Fruit fly (Drosophila melanogaster) whole organism, embryonic: ENCODE measurements around the gene CG31515.
A peak's percentile ranks its signal among the peaks of the same experiment; 100 is the strongest.

ENCODE experiments used
- CG11456 ChIP-seq: fragments of 200-800 bp; sonication (Bioruptor generic); IDR thresholded peaks from 3 replicates; pipeline ENCODE4 v1.3.6; 2022; ENCODE audit warnings: missing biosample characterization, missing genetic modification characterization
- CG12104 ChIP-seq: fragments of 200-800 bp; sonication (Bioruptor generic); optimal IDR thresholded peaks from 3 replicates; lab custom pipeline; 2016; ENCODE audit warnings: missing biosample characterization, missing genetic modification characterization
- MESR4 ChIP-seq: fragments of 200-800 bp; sonication (Bioruptor generic); optimal IDR thresholded peaks from 2 replicates; lab custom pipeline; 2018; ENCODE audit warnings: missing biosample characterization, mild to moderate bottlenecking, missing genetic modification characterization, moderate library complexity
- bab2 ChIP-seq: fragments of 200-800 bp; sonication (Bioruptor generic); optimal IDR thresholded peaks from 2 replicates; lab custom pipeline; 2016; ENCODE audit warnings: missing biosample characterization, missing genetic modification characterization

DNA sequence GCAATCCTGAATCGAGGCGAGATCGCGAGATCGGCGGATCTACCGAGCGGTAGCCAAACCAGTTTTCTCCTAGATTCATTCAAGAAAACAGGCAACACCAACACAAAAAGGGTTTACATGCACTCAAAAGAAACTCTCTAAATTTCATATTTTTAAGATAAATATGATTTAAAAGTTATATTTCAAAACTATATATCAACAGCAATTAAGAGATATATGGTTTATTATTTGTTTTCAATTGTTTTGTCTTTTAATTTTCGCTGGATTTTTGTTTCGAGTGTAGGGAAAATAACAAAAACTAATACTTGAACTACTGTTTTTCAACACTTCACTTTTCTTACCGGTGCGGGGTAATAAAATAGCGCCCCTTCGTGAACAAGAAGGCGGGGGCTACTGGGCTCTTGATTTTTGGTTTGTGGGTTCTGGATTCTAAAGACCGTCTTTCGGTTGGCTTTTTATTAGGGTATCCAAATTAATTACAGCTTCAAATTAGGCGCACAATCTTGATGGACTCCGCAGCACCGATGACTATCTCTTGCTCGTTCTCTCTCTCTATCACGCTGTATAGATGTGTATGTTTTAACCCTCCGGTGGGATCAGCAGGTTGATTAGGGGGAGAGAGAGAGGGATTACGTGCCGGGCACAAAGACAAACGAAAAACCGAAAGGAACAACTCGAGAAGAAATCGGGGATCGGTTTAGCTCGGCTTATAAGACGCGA is 43.5 kb downstream of the CG31515 start:
- TF ChIP-seq MESR4 (GFP tag; lab: Kevin White, UChicago) = no peak
- TF ChIP-seq CG12104 (GFP tag; lab: Kevin White, UChicago) = peak; percentile 5
- no peak for TF ChIP-seq CG11456 (GFP tag; lab: Robert Waterston, UW)
- no peak for TF ChIP-seq bab2 (GFP tag; lab: Kevin White, UChicago)
